Worm (Caenorhabditis elegans) whole organism, mixed stage, embryonic: ENCODE results near the gene B0303.14.

Source experiments
- M03D4.4 ChIP-seq: sonication (generic microtip); optimal IDR thresholded peaks from 2 replicates; lab custom pipeline; 2017; ENCODE audit warnings: mild to moderate bottlenecking, missing genetic modification characterization, missing compliant biosample characterization
- blmp-1 ChIP-seq: fragments of 150-350 bp; optimal IDR thresholded peaks from 2 replicates; lab custom pipeline; 2014; ENCODE audit warnings: missing biosample characterization, missing genetic modification characterization
- ceh-39 ChIP-seq: fragments of 150-350 bp; optimal IDR thresholded peaks from 2 replicates; lab custom pipeline; 2014; ENCODE audit warnings: missing biosample characterization, missing genetic modification characterization
- ceh-43 ChIP-seq: fragments of 200-800 bp; sonication (Bioruptor generic); optimal IDR thresholded peaks from 2 replicates; lab custom pipeline; 2018; ENCODE audit warnings: mild to moderate bottlenecking, missing genetic modification characterization, moderate library complexity, missing compliant biosample characterization
- ces-1 ChIP-seq: fragments of 150-350 bp; optimal IDR thresholded peaks from 2 replicates; lab custom pipeline; 2014; ENCODE audit warnings: missing biosample characterization, missing genetic modification reagents, missing genetic modification characterization
- cnd-1 ChIP-seq: fragments of 200-800 bp; sonication (Bioruptor generic); optimal IDR thresholded peaks from 2 replicates; lab custom pipeline; 2018; ENCODE audit warnings: mild to moderate bottlenecking, missing genetic modification characterization, missing compliant biosample characterization
- elt-3 ChIP-seq: fragments of 150-350 bp; optimal IDR thresholded peaks from 2 replicates; lab custom pipeline; 2014; ENCODE audit warnings: missing biosample characterization, missing genetic modification characterization
- flh-1 ChIP-seq: fragments of 200-800 bp; sonication (Bioruptor generic); optimal IDR thresholded peaks from 2 replicates; lab custom pipeline; 2018; ENCODE audit warnings: mild to moderate bottlenecking, missing genetic modification characterization, moderate library complexity, missing compliant biosample characterization
- ham-2 ChIP-seq: fragments of 200-800 bp; sonication (Bioruptor generic); optimal IDR thresholded peaks from 2 replicates; lab custom pipeline; 2018; ENCODE audit warnings: mild to moderate bottlenecking, missing genetic modification characterization, missing compliant biosample characterization
- hlh-1 ChIP-seq: fragments of 150-350 bp; optimal IDR thresholded peaks from 2 replicates; lab custom pipeline; 2014; ENCODE audit warnings: missing biosample characterization, missing genetic modification reagents, missing genetic modification characterization
- lin-32 ChIP-seq: fragments of 200-800 bp; sonication (Bioruptor generic); optimal IDR thresholded peaks from 2 replicates; lab custom pipeline; 2018; ENCODE audit warnings: mild to moderate bottlenecking, missing genetic modification characterization, missing compliant biosample characterization
- lsy-2 ChIP-seq: fragments of 150-350 bp; optimal IDR thresholded peaks from 2 replicates; lab custom pipeline; 2014; ENCODE audit warnings: missing biosample characterization, missing genetic modification characterization
- mls-2 ChIP-seq: sonication (generic microtip); optimal IDR thresholded peaks from 2 replicates; lab custom pipeline; 2016; ENCODE audit warnings: mild to moderate bottlenecking, missing genetic modification characterization, moderate library complexity, missing compliant biosample characterization
- nhr-12 ChIP-seq: fragments of 150-350 bp; optimal IDR thresholded peaks from 2 replicates; lab custom pipeline; 2014; ENCODE audit warnings: missing biosample characterization, missing genetic modification characterization
- nhr-2 ChIP-seq: fragments of 150-350 bp; optimal IDR thresholded peaks from 2 replicates; lab custom pipeline; 2014; ENCODE audit warnings: missing biosample characterization, missing genetic modification characterization
- nhr-237 ChIP-seq: fragments of 150-350 bp; optimal IDR thresholded peaks from 2 replicates; lab custom pipeline; 2014; ENCODE audit warnings: missing biosample characterization, missing genetic modification characterization
- nhr-28 ChIP-seq: fragments of 150-350 bp; optimal IDR thresholded peaks from 2 replicates; lab custom pipeline; 2014; ENCODE audit warnings: missing biosample characterization, missing genetic modification characterization
- nhr-76 ChIP-seq: sonication (generic microtip); optimal IDR thresholded peaks from 2 replicates; lab custom pipeline; 2017; ENCODE audit warnings: missing biosample characterization, missing genetic modification characterization
- pha-4 ChIP-seq: fragments of 150-350 bp; optimal IDR thresholded peaks from 2 replicates; lab custom pipeline; 2018; ENCODE audit warnings: missing biosample characterization, missing genetic modification reagents, missing genetic modification characterization
- sem-2 ChIP-seq: fragments of 200-800 bp; sonication (Bioruptor generic); optimal IDR thresholded peaks from 2 replicates; lab custom pipeline; 2018; ENCODE audit warnings: mild to moderate bottlenecking, missing genetic modification characterization, missing compliant biosample characterization
- snpc-4 ChIP-seq: fragments of 150-350 bp; optimal IDR thresholded peaks from 2 replicates; lab custom pipeline; 2014; ENCODE audit warnings: missing biosample characterization, missing genetic modification characterization
- tbx-8 ChIP-seq: fragments of 200-800 bp; sonication (Bioruptor generic); optimal IDR thresholded peaks from 2 replicates; lab custom pipeline; 2018; ENCODE audit warnings: mild to moderate bottlenecking, missing genetic modification characterization, moderate library complexity, missing compliant biosample characterization
- unc-120 ChIP-seq: sonication (generic microtip); optimal IDR thresholded peaks from 2 replicates; lab custom pipeline; 2017; ENCODE audit warnings: missing genetic modification characterization, missing compliant biosample characterization; ENCODE audit not compliant: poor library complexity, severe bottlenecking
- unc-39 ChIP-seq: fragments of 150-350 bp; optimal IDR thresholded peaks from 2 replicates; lab custom pipeline; 2014; ENCODE audit warnings: missing biosample characterization, missing genetic modification characterization
- unc-62 ChIP-seq: fragments of 150-350 bp; optimal IDR thresholded peaks from 2 replicates; lab custom pipeline; 2014; ENCODE audit warnings: missing biosample characterization, missing genetic modification reagents, missing genetic modification characterization
- ztf-11 ChIP-seq: fragments of 150-350 bp; optimal IDR thresholded peaks from 2 replicates; lab custom pipeline; 2014; ENCODE audit warnings: missing biosample characterization, missing genetic modification characterization

The B0303.14 gene

ce11 chrIII:8674980-8675485 lies 41.0 kb downstream of the B0303.14 start, which contains the start of gene pgl-2:
pgl-2 (minus strand) TSS chrIII:8675435.
- TF ChIP-seq snpc-4 (tag; lab: Kevin White, UChicago), result no peak
- no peak for TF ChIP-seq cnd-1 (tag; lab: Kevin White, UChicago)
- no peak for TF ChIP-seq nhr-28 (tag; lab: Kevin White, UChicago)
- TF ChIP-seq ztf-11 (tag; lab: Kevin White, UChicago), result no peak
- TF ChIP-seq unc-120 (tag; lab: Kevin White, UChicago), result no peak
- no peak for TF ChIP-seq M03D4.4
- no peak for TF ChIP-seq mls-2
- TF ChIP-seq unc-39 (tag; lab: Kevin White, UChicago), result no peak
- no peak for TF ChIP-seq nhr-2 (tag; lab: Kevin White, UChicago)
- no peak for TF ChIP-seq nhr-12 (tag; lab: Kevin White, UChicago)
- no peak for TF ChIP-seq blmp-1
- no peak for TF ChIP-seq hlh-1 (tag; lab: Kevin White, UChicago)
- TF ChIP-seq ces-1, result no peak

ce11 chrIII:8668717-8669116 lies 47.3 kb downstream of the B0303.14 start:
- no peak for TF ChIP-seq mls-2
- TF ChIP-seq unc-62, result peak; percentile 63
- TF ChIP-seq hlh-1 (tag; lab: Kevin White, UChicago), result peak; percentile 4
- TF ChIP-seq lsy-2 (tag; lab: Kevin White, UChicago), result no peak
- no peak for TF ChIP-seq nhr-12 (tag; lab: Kevin White, UChicago)
- no peak for TF ChIP-seq sem-2 (GFP tag; lab: Kevin White, UChicago)
- TF ChIP-seq flh-1 (GFP tag; lab: Kevin White, UChicago), result no peak
- TF ChIP-seq elt-3, result no peak
- no peak for TF ChIP-seq ham-2 (GFP tag; lab: Kevin White, UChicago)

- no peak for TF ChIP-seq tbx-8 (GFP tag; lab: Kevin White, UChicago)
- TF ChIP-seq blmp-1, result no peak
- no peak for TF ChIP-seq nhr-28 (tag; lab: Kevin White, UChicago)
- TF ChIP-seq mls-2, result no peak
- no peak for TF ChIP-seq ceh-43 (GFP tag; lab: Kevin White, UChicago)
- TF ChIP-seq nhr-12 (tag; lab: Kevin White, UChicago), result no peak
- TF ChIP-seq ham-2 (GFP tag; lab: Kevin White, UChicago), result no peak
- TF ChIP-seq ztf-11 (tag; lab: Kevin White, UChicago), result no peak
- TF ChIP-seq flh-1 (GFP tag; lab: Kevin White, UChicago), result no peak
- no peak for TF ChIP-seq M03D4.4
- TF ChIP-seq nhr-2 (tag; lab: Kevin White, UChicago), result no peak
- no peak for TF ChIP-seq sem-2 (GFP tag; lab: Kevin White, UChicago)
- no peak for TF ChIP-seq lin-32 (GFP tag; lab: Kevin White, UChicago)
- no peak for TF ChIP-seq elt-3
- TF ChIP-seq pha-4 (tag; lab: Kevin White, UChicago), result no peak
- TF ChIP-seq nhr-76 (tag; lab: Kevin White, UChicago), result no peak
- no peak for TF ChIP-seq unc-62
Observed at ce11 chrIII:8667382-8667781, 48.6 kb downstream of the B0303.14 start, which contains the start of gene dpy-19. dpy-19 (minus strand) TSS chrIII:8667482.

ce11 chrIII:8664897-8665388 lies 51.0 kb downstream of the B0303.14 start, which contains the start of gene F22B7.1:
F22B7.1 (plus strand) TSS chrIII:8665338.
- TF ChIP-seq pha-4 (tag; lab: Kevin White, UChicago) (no peak), nhr-237 (no peak), elt-3 (no peak), lin-32 (GFP tag; lab: Kevin White, UChicago) (no peak), ceh-39 (tag; lab: Kevin White, UChicago) (no peak), ham-2 (GFP tag; lab: Kevin White, UChicago) (no peak)
